Fruit fly (Drosophila melanogaster): ENCODE data around the gene Tsp26A.

Tsp26A gene

DNA sequence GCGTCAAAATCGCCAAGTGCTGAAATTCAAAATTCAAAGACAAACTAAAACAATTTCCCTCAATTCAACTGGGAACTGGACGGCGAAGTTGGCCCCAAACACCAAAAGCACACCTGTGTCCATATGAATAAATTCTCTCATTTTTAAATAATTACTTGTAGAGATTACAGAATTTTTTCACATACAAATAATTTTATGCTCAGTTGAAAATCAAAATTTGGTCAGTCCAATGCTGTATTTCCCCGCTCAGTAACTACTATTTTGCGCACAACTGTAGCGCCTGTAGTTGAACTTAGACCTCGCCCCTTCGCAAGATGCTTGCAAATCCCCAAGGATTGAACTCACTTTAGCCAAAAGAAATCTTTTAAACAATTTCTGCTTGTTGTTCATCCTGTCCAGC lies 28.7 kb downstream of the Tsp26A start (continued):
- no peak for TF ChIP-seq ERR (GFP tag; optimal IDR thresholded peaks at IDR 0.05)
- TF ChIP-seq Fer1 (GFP tag; optimal IDR thresholded peaks at IDR 0.05) = no peak
- TF ChIP-seq CG11723 (GFP tag; optimal IDR thresholded peaks at IDR 0.05) = no peak
- TF ChIP-seq Bteb2 (GFP tag; optimal IDR thresholded peaks at IDR 0.05) = no peak
- peak; percentile 79 for TF ChIP-seq sens (GFP tag)
- no peak for TF ChIP-seq lov (optimal IDR thresholded peaks at IDR 0.05)
- TF ChIP-seq lov (GFP tag; IDR thresholded peaks at IDR 0.05) = no peak
- TF ChIP-seq CG6254 (GFP tag; optimal IDR thresholded peaks at IDR 0.05) = no peak
- no peak for TF ChIP-seq CG12219 (GFP tag; optimal IDR thresholded peaks at IDR 0.05)
- TF ChIP-seq CG30020 (tag; optimal IDR thresholded peaks at IDR 0.05) = no peak
- peak; percentile 34; the same call in 1 of the 2 replicates for TF ChIP-seq esg (GFP tag; conservative IDR thresholded peaks at IDR 0.05)
- TF ChIP-seq CG14965 (GFP tag; optimal IDR thresholded peaks at IDR 0.05; ENCODE audit: borderline replicate concordance) = no peak
- no peak for TF ChIP-seq kni (GFP tag; optimal IDR thresholded peaks at IDR 0.05)
- no peak for TF ChIP-seq CG6813 (GFP tag; optimal IDR thresholded peaks at IDR 0.05)
- no peak for TF ChIP-seq YL-1 (GFP tag; optimal IDR thresholded peaks at IDR 0.05)
- TF ChIP-seq dimm (GFP tag; IDR thresholded peaks at IDR 0.05) = 0 out of 2 replicates have a peak, but pooled peaks have one; percentile 35
- peak; percentile 37; the same call in 1 of the 3 replicates for TF ChIP-seq zfh1 (GFP tag; IDR thresholded peaks at IDR 0.05)
- TF ChIP-seq CG7271 (tag; optimal IDR thresholded peaks at IDR 0.05) = no peak
- TF ChIP-seq CG15269 (tag; optimal IDR thresholded peaks at IDR 0.05) = no peak
- TF ChIP-seq Six4 (GFP tag; optimal IDR thresholded peaks at IDR 0.05) = no peak
- no peak for TF ChIP-seq CG10267 (tag; optimal IDR thresholded peaks at IDR 0.05)
- TF ChIP-seq CG12104 (GFP tag; optimal IDR thresholded peaks at IDR 0.05) = no peak
- TF ChIP-seq CG2875 (GFP tag; optimal IDR thresholded peaks at IDR 0.05) = no peak
- no peak for TF ChIP-seq HLH4C (GFP tag; IDR thresholded peaks at IDR 0.05; ENCODE audit: partially characterized antibody)
- no peak for TF ChIP-seq tx (GFP tag; optimal IDR thresholded peaks at IDR 0.05)
- TF ChIP-seq H2.0 (GFP tag; IDR thresholded peaks at IDR 0.05) = no peak
- no peak for TF ChIP-seq CG18262 (tag; optimal IDR thresholded peaks at IDR 0.05)
- no peak for TF ChIP-seq wor (GFP tag; IDR thresholded peaks at IDR 0.05)
- no peak for TF ChIP-seq Sry-β (GFP tag; optimal IDR thresholded peaks at IDR 0.05)
- no peak for TF ChIP-seq bbx (GFP tag; IDR thresholded peaks at IDR 0.05; ENCODE audit: partially characterized antibody)
- TF ChIP-seq CG2889 (GFP tag; IDR thresholded peaks at IDR 0.05) = 0 out of 3 replicates have a peak, but pooled peaks have one; percentile 13
- no peak for TF ChIP-seq Xbp1 (GFP tag; optimal IDR thresholded peaks at IDR 0.05)
- no peak for TF ChIP-seq ara (GFP tag; IDR thresholded peaks at IDR 0.05)
- no peak for TF ChIP-seq eve (GFP tag; optimal IDR thresholded peaks at IDR 0.05)
- no peak for TF ChIP-seq CG16779 (GFP tag; IDR thresholded peaks at IDR 0.05)
- TF ChIP-seq tll (GFP tag; optimal IDR thresholded peaks at IDR 0.05) = no peak
- TF ChIP-seq lbe (GFP tag; optimal IDR thresholded peaks at IDR 0.05) = no peak
- no peak for TF ChIP-seq CG7987 (GFP tag; optimal IDR thresholded peaks at IDR 0.05)
- no peak for TF ChIP-seq C15 (GFP tag; IDR thresholded peaks at IDR 0.05)
- peak; percentile 27 for TF ChIP-seq CG7839 (tag; optimal IDR thresholded peaks at IDR 0.05)
- TF ChIP-seq CG17359 (tag; optimal IDR thresholded peaks at IDR 0.05) = no peak
- TF ChIP-seq onecut (GFP tag; IDR thresholded peaks at IDR 0.05) = no peak
- TF ChIP-seq gt (GFP tag; IDR thresholded peaks at IDR 0.05) = no peak
- TF ChIP-seq Optix (GFP tag; IDR thresholded peaks at IDR 0.05) = 0 out of 3 replicates have a peak, but pooled peaks have one; percentile 7
- TF ChIP-seq CG2116 (GFP tag; optimal IDR thresholded peaks at IDR 0.05) = no peak
- no peak for TF ChIP-seq Bdp1 (GFP tag; optimal IDR thresholded peaks at IDR 0.05)
- TF ChIP-seq repo (GFP tag; optimal IDR thresholded peaks at IDR 0.05) = no peak
- TF ChIP-seq CG32532 (GFP tag; IDR thresholded peaks at IDR 0.05) = no peak
- TF ChIP-seq Lim3 (GFP tag; IDR thresholded peaks at IDR 0.05) = no peak
- no peak for TF ChIP-seq Atf-2 (GFP tag; optimal IDR thresholded peaks at IDR 0.05)
- TF ChIP-seq CG6854 (GFP tag; optimal IDR thresholded peaks at IDR 0.05) = no peak
- TF ChIP-seq E2f2 (GFP tag; IDR thresholded peaks at IDR 0.05) = 0 out of 2 replicates have a peak, but pooled peaks have one; percentile 11
